Fruit fly (Drosophila melanogaster) whole organism, embryonic: Measurements from ENCODE around the gene CG42268.
A peak's percentile ranks its signal among the peaks of the same experiment; 100 is the strongest.

ENCODE experiments used
- Abd-B ChIP-seq: fragments of 200-800 bp; sonication (Bioruptor generic); optimal IDR thresholded peaks from 2 replicates; lab custom pipeline; 2018; ENCODE audit warnings: missing biosample characterization, mild to moderate bottlenecking, missing genetic modification characterization, moderate library complexity
- BtbVII ChIP-seq: fragments of 200-800 bp; sonication (Bioruptor generic); optimal IDR thresholded peaks from 3 replicates; lab custom pipeline; 2017; ENCODE audit warnings: missing biosample characterization, mild to moderate bottlenecking, missing genetic modification characterization
- CG10565 ChIP-seq: fragments of 200-800 bp; sonication (Bioruptor generic); optimal IDR thresholded peaks from 3 replicates; lab custom pipeline; 2016; ENCODE audit warnings: missing biosample characterization, mild to moderate bottlenecking, missing genetic modification characterization
- CG12391 ChIP-seq: fragments of 200-800 bp; sonication (Bioruptor generic); optimal IDR thresholded peaks from 3 replicates; lab custom pipeline; 2018; ENCODE audit warnings: missing biosample characterization, mild to moderate bottlenecking, missing genetic modification characterization, moderate library complexity
- CG12769 ChIP-seq: fragments of 200-800 bp; sonication (Bioruptor generic); optimal IDR thresholded peaks from 2 replicates; lab custom pipeline; 2019; ENCODE audit warnings: missing biosample characterization, mild to moderate bottlenecking, missing genetic modification characterization, moderate library complexity
- CG1529 ChIP-seq: fragments of 200-800 bp; sonication (Bioruptor generic); optimal IDR thresholded peaks from 3 replicates; lab custom pipeline; 2018; ENCODE audit warnings: missing biosample characterization, missing genetic modification characterization
- CG18011 ChIP-seq: fragments of 200-800 bp; sonication (Bioruptor generic); optimal IDR thresholded peaks from 2 replicates; lab custom pipeline; 2017; ENCODE audit warnings: missing biosample characterization, missing genetic modification characterization, mild to moderate bottlenecking, moderate library complexity, missing genotype
- CG18619 ChIP-seq: fragments of 200-800 bp; sonication (Bioruptor generic); optimal IDR thresholded peaks from 3 replicates; lab custom pipeline; 2017; ENCODE audit warnings: missing biosample characterization, mild to moderate bottlenecking, missing genetic modification characterization
- CG18764 ChIP-seq: fragments of 200-800 bp; sonication (Bioruptor generic); optimal IDR thresholded peaks from 3 replicates; lab custom pipeline; 2016; ENCODE audit warnings: missing biosample characterization, missing genetic modification characterization
- CG2889 ChIP-seq: fragments of 200-800 bp; sonication (Bioruptor generic); IDR thresholded peaks from 3 replicates; pipeline ENCODE4 v1.3.6; 2022; ENCODE audit warnings: missing biosample characterization, missing genetic modification characterization
- CG30020 ChIP-seq: fragments of 200-800 bp; optimal IDR thresholded peaks from 2 replicates; lab custom pipeline; 2019; ENCODE audit warnings: missing biosample characterization, mild to moderate bottlenecking, missing genetic modification characterization, moderate library complexity
- CG31365 ChIP-seq: fragments of 200-800 bp; sonication (Bioruptor generic); optimal IDR thresholded peaks from 2 replicates; lab custom pipeline; 2018; ENCODE audit warnings: missing biosample characterization, mild to moderate bottlenecking, missing genetic modification characterization
- CG4707 ChIP-seq: fragments of 200-800 bp; sonication (Bioruptor generic); optimal IDR thresholded peaks from 2 replicates; lab custom pipeline; 2018; ENCODE audit warnings: missing biosample characterization, mild to moderate bottlenecking, missing genetic modification characterization, moderate library complexity
- CG6683 ChIP-seq: fragments of 200-800 bp; sonication (Bioruptor generic); optimal IDR thresholded peaks from 2 replicates; lab custom pipeline; 2017; ENCODE audit warnings: missing biosample characterization, mild to moderate bottlenecking, missing genetic modification characterization, missing genetic modification reagents
- CG6689 ChIP-seq: fragments of 200-800 bp; sonication (Bioruptor generic); IDR thresholded peaks from 2 replicates; pipeline ENCODE4 v1.3.6; 2022; ENCODE audit warnings: missing biosample characterization, missing genetic modification characterization
- CG6854 ChIP-seq: fragments of 200-800 bp; sonication (Bioruptor generic); optimal IDR thresholded peaks from 3 replicates; lab custom pipeline; 2017; ENCODE audit warnings: missing biosample characterization, mild to moderate bottlenecking, missing genetic modification characterization
- CG7357 ChIP-seq: fragments of 200-800 bp; sonication (Bioruptor generic); IDR thresholded peaks from 3 replicates; pipeline ENCODE4 v1.3.6; 2022; ENCODE audit warnings: missing biosample characterization, missing genetic modification characterization
- CG8924 ChIP-seq: fragments of 200-800 bp; optimal IDR thresholded peaks from 3 replicates; lab custom pipeline; 2019; ENCODE audit warnings: missing biosample characterization, mild to moderate bottlenecking, missing genetic modification characterization, moderate library complexity
- CHES-1-like ChIP-seq: fragments of 200-800 bp; sonication (Bioruptor generic); optimal IDR thresholded peaks from 2 replicates; lab custom pipeline; 2016; ENCODE audit warnings: missing biosample characterization, missing genetic modification characterization
- Chrac-16 ChIP-seq: fragments of 200-800 bp; sonication (Bioruptor generic); optimal IDR thresholded peaks from 3 replicates; lab custom pipeline; 2016; ENCODE audit warnings: missing biosample characterization, missing genetic modification characterization
- Deaf1 ChIP-seq: fragments of 200-800 bp; optimal IDR thresholded peaks from 3 replicates; lab custom pipeline; 2019; ENCODE audit warnings: missing biosample characterization, mild to moderate bottlenecking, missing genetic modification characterization, moderate library complexity
- Dp ChIP-seq: fragments of 200-800 bp; sonication (Bioruptor generic); optimal IDR thresholded peaks from 2 replicates; lab custom pipeline; 2018; ENCODE audit warnings: missing biosample characterization, mild to moderate bottlenecking, missing genetic modification characterization, moderate library complexity
- Elba2 ChIP-seq: fragments of 200-800 bp; sonication (Bioruptor generic); optimal IDR thresholded peaks from 3 replicates; lab custom pipeline; 2016; ENCODE audit warnings: missing biosample characterization, missing genetic modification characterization
- Hmx ChIP-seq: fragments of 200-800 bp; sonication (Bioruptor generic); optimal IDR thresholded peaks from 2 replicates; lab custom pipeline; 2016; ENCODE audit warnings: missing biosample characterization, missing genetic modification characterization
- Mes4 ChIP-seq: fragments of 200-800 bp; sonication (Bioruptor generic); optimal IDR thresholded peaks from 2 replicates; lab custom pipeline; 2016; ENCODE audit warnings: missing biosample characterization, missing genetic modification characterization
- Neu2 ChIP-seq: fragments of 200-800 bp; sonication (Bioruptor generic); optimal IDR thresholded peaks from 3 replicates; lab custom pipeline; 2016; ENCODE audit warnings: missing biosample characterization, missing genetic modification characterization, borderline replicate concordance
- NfI ChIP-seq: fragments of 200-800 bp; sonication (Bioruptor generic); optimal IDR thresholded peaks from 3 replicates; lab custom pipeline; 2018; ENCODE audit warnings: missing biosample characterization, mild to moderate bottlenecking, missing genetic modification characterization, moderate library complexity
- Oaz ChIP-seq: fragments of 200-800 bp; sonication (Bioruptor generic); IDR thresholded peaks from 2 replicates; pipeline ENCODE4 v1.3.6; 2022; ENCODE audit warnings: missing biosample characterization, missing genetic modification characterization
- PHDP ChIP-seq: fragments of 200-800 bp; sonication (Bioruptor generic); optimal IDR thresholded peaks from 3 replicates; lab custom pipeline; 2018; ENCODE audit warnings: missing biosample characterization, mild to moderate bottlenecking, missing genetic modification characterization, moderate library complexity
- Poxn ChIP-seq: fragments of 200-800 bp; sonication (Bioruptor generic); IDR thresholded peaks from 2 replicates; pipeline ENCODE4 v1.3.6; 2022; ENCODE audit warnings: missing biosample characterization, missing genetic modification characterization
- Ptx1 ChIP-seq: fragments of 200-800 bp; sonication (Bioruptor generic); IDR thresholded peaks from 2 replicates; pipeline ENCODE4 v1.3.6; 2022; ENCODE audit warnings: missing biosample characterization, missing genetic modification characterization
- Sox102F ChIP-seq: fragments of 200-800 bp; sonication (Bioruptor generic); optimal IDR thresholded peaks from 2 replicates; lab custom pipeline; 2018; ENCODE audit warnings: missing biosample characterization, mild to moderate bottlenecking, missing genetic modification characterization, moderate library complexity
- Spps ChIP-seq: fragments of 200-800 bp; sonication (Bioruptor generic); optimal IDR thresholded peaks from 2 replicates; lab custom pipeline; 2018; ENCODE audit warnings: missing biosample characterization, mild to moderate bottlenecking, missing genetic modification characterization
- Vsx1 ChIP-seq: fragments of 200-800 bp; sonication (Bioruptor generic); optimal IDR thresholded peaks from 2 replicates; lab custom pipeline; 2017; ENCODE audit warnings: missing biosample characterization, mild to moderate bottlenecking, missing genetic modification characterization, missing genetic modification reagents
- ap ChIP-seq: fragments of 200-800 bp; sonication (Bioruptor generic); IDR thresholded peaks from 2 replicates; pipeline ENCODE4 v1.3.6; 2022; ENCODE audit warnings: missing biosample characterization, missing genetic modification characterization
- dimm ChIP-seq: fragments of 200-800 bp; sonication (Bioruptor generic); IDR thresholded peaks from 2 replicates; pipeline ENCODE4 v1.3.6; 2022; ENCODE audit warnings: missing biosample characterization, missing genetic modification characterization
- emc ChIP-seq: fragments of 200-800 bp; sonication (Bioruptor generic); optimal IDR thresholded peaks from 2 replicates; lab custom pipeline; 2016; ENCODE audit warnings: missing biosample characterization, missing genetic modification characterization
- fd102C ChIP-seq: fragments of 200-800 bp; sonication (Bioruptor generic); optimal IDR thresholded peaks from 2 replicates; lab custom pipeline; 2018; ENCODE audit warnings: missing biosample characterization, mild to moderate bottlenecking, missing genetic modification characterization, moderate library complexity
- ind ChIP-seq: fragments of 200-800 bp; sonication (Bioruptor generic); optimal IDR thresholded peaks from 3 replicates; lab custom pipeline; 2016; ENCODE audit warnings: missing biosample characterization, missing genetic modification characterization
- insv ChIP-seq, 2 experiments: fragments of 200-800 bp; sonication (Bioruptor generic); optimal IDR thresholded peaks; 3 replicates each; lab custom pipeline; 2016 to 2018; ENCODE audit warnings: missing biosample characterization in 2 of 2, missing genetic modification characterization in 2 of 2
- nerfin-1 ChIP-seq: fragments of 200-800 bp; sonication (Bioruptor generic); optimal IDR thresholded peaks from 3 replicates; lab custom pipeline; 2019; ENCODE audit warnings: missing biosample characterization, mild to moderate bottlenecking, missing genetic modification characterization, moderate library complexity
- nerfin-2 ChIP-seq: fragments of 200-800 bp; sonication (Bioruptor generic); IDR thresholded peaks from 2 replicates; pipeline ENCODE4 v1.3.6; 2022; ENCODE audit warnings: missing biosample characterization, missing genetic modification characterization; ENCODE audit not compliant: partially characterized antibody
- org-1 ChIP-seq: fragments of 200-800 bp; sonication (Bioruptor generic); optimal IDR thresholded peaks from 2 replicates; lab custom pipeline; 2017; ENCODE audit warnings: missing biosample characterization, missing genetic modification characterization
- psq ChIP-seq: fragments of 200-800 bp; sonication (Bioruptor generic); optimal IDR thresholded peaks from 2 replicates; lab custom pipeline; 2017; ENCODE audit warnings: missing biosample characterization, missing genetic modification characterization
- scrt ChIP-seq: fragments of 200-800 bp; sonication (Bioruptor generic); optimal IDR thresholded peaks from 2 replicates; lab custom pipeline; 2018; ENCODE audit warnings: missing biosample characterization, mild to moderate bottlenecking, missing genetic modification characterization, moderate library complexity
- sna ChIP-seq: fragments of 200-800 bp; sonication (Bioruptor generic); IDR thresholded peaks from 2 replicates; pipeline ENCODE4 v1.3.6; 2022; ENCODE audit warnings: missing biosample characterization, missing genetic modification characterization; ENCODE audit not compliant: partially characterized antibody
- tin ChIP-seq: fragments of 200-800 bp; sonication (Bioruptor generic); optimal IDR thresholded peaks from 3 replicates; lab custom pipeline; 2016; ENCODE audit warnings: missing biosample characterization, missing genetic modification characterization
- toy ChIP-seq: fragments of 200-800 bp; sonication (Bioruptor generic); IDR thresholded peaks from 2 replicates; pipeline ENCODE4 v1.3.6; 2022; ENCODE audit warnings: missing biosample characterization, missing genetic modification characterization
- usp ChIP-seq: fragments of >200 bp; optimal IDR thresholded peaks from 2 replicates; lab custom pipeline; 2017; ENCODE audit warnings: missing biosample characterization, missing genetic modification characterization
- yki ChIP-seq: fragments of >200 bp; optimal IDR thresholded peaks from 3 replicates; lab custom pipeline; 2018
- z ChIP-seq: fragments of 200-800 bp; sonication (Bioruptor generic); IDR thresholded peaks from 3 replicates; pipeline ENCODE4 v1.3.6; 2022; ENCODE audit warnings: missing biosample characterization, missing genetic modification characterization
- zfh1 ChIP-seq: fragments of 200-800 bp; sonication (Bioruptor generic); IDR thresholded peaks from 3 replicates; pipeline ENCODE4 v1.3.6; 2022; ENCODE audit warnings: missing biosample characterization, missing genetic modification characterization

The CG42268 gene

dm6 chr3L:9718929-9719328 is 41.3 kb downstream of the CG42268 start, which contains the start of the genes CG18178 and CG14174 (continued):
- TF ChIP-seq CG18011 (peak; percentile 44), emc (GFP tag; lab: Kevin White, UChicago) (no peak), Oaz (GFP tag; lab: Robert Waterston, UW) (no peak), Vsx1 (no peak), sna (GFP tag; lab: Robert Waterston, UW) (0 out of 2 replicates have a peak, but pooled peaks have one; percentile 22), psq (GFP tag; lab: Kevin White, UChicago) (peak; percentile 12), CG12769 (no peak), fd102C (GFP tag; lab: Kevin White, UChicago) (no peak), Mes4 (GFP tag; lab: Kevin White, UChicago) (no peak), CG10565 (no peak), CG6854 (no peak), CG1529 (no peak), CG12391 (tag; lab: Kevin White, UChicago) (peak; percentile 89), Abd-B (GFP tag; lab: Kevin White, UChicago) (peak; percentile 67), CG4707 (no peak), CG7357 (GFP tag; lab: Robert Waterston, UW) (no peak), Sox102F (GFP tag; lab: Kevin White, UChicago) (peak; percentile 71), CG6689 (GFP tag; lab: Robert Waterston, UW) (peak; percentile 67), yki (lab: Kevin White, UChicago) (no peak), Poxn (GFP tag; lab: Robert Waterston, UW) (no peak), CHES-1-like (GFP tag; lab: Kevin White, UChicago) (peak; percentile 25), Ptx1 (GFP tag; lab: Robert Waterston, UW) (peak; percentile 66), Chrac-16 (GFP tag; lab: Kevin White, UChicago) (peak; percentile 67), tin (GFP tag; lab: Kevin White, UChicago) (peak; percentile 72), insv (GFP tag; optimal IDR thresholded peaks at IDR 0.05; lab: Kevin White, UChicago) (peak in 1 of 2 experiments; percentile 28), Neu2 (no peak), CG8924 (tag; lab: Kevin White, UChicago) (peak; percentile 80), CG30020 (tag; lab: Kevin White, UChicago) (peak; percentile 72), z (GFP tag; lab: Robert Waterston, UW) (no peak), NfI (peak; percentile 76), Elba2 (peak; percentile 20), nerfin-2 (GFP tag; lab: Robert Waterston, UW) (no peak), ap (GFP tag; lab: Robert Waterston, UW) (no peak), nerfin-1 (tag; lab: Kevin White, UChicago) (peak; percentile 74), org-1 (GFP tag; lab: Kevin White, UChicago) (no peak), Dp (GFP tag; lab: Kevin White, UChicago) (peak; percentile 23), Hmx (GFP tag; lab: Kevin White, UChicago) (no peak), zfh1 (GFP tag; lab: Robert Waterston, UW) (peak; percentile 70), CG2889 (GFP tag; lab: Robert Waterston, UW) (0 out of 3 replicates have a peak, but pooled peaks have one; percentile 24), toy (GFP tag; lab: Robert Waterston, UW) (no peak), CG18764 (GFP tag; lab: Kevin White, UChicago) (peak; percentile 49), CG31365 (no peak), CG6683 (GFP tag; lab: Kevin White, UChicago) (no peak), scrt (GFP tag; lab: Kevin White, UChicago) (no peak), usp (GFP tag; lab: Kevin White, UChicago) (no peak), ind (GFP tag; lab: Kevin White, UChicago) (peak; percentile 80), PHDP (peak; percentile 78), Deaf1 (tag; lab: Kevin White, UChicago) (no peak), Spps (tag; lab: Kevin White, UChicago) (peak; percentile 37), dimm (no peak), CG18619 (peak; percentile 43), BtbVII (GFP tag; lab: Kevin White, UChicago) (peak; percentile 55)
